Fruit fly (Drosophila melanogaster) S2 (cell line): Measurements from ENCODE around the gene LpR2.

Source experiments
- CG8478 ChIP-seq: fragments of >200 bp; optimal IDR thresholded peaks from 2 replicates; lab custom pipeline; 2018
- CTCF ChIP-seq, 2 experiments: fragments of >200 bp; optimal IDR thresholded peaks; 2 replicates each; lab custom pipeline; 2018

dm6 chr3R:25763005-25763404, 22.7 kb upstream of the LpR2 start, which contains the start of gene LpR1:
- TF ChIP-seq CTCF (optimal IDR thresholded peaks at IDR 0.05; lab: Kevin White, UChicago) (no peak), CG8478 (lab: Kevin White, UChicago) (no peak)
